Fruit fly (Drosophila melanogaster): ENCODE measurements around the gene ex.

dm6 chr2L:430820-431628 is at the start of gene ex:
- TF ChIP-seq Gug (GFP tag; IDR thresholded peaks at IDR 0.05): no peak
- TF ChIP-seq CG7839 (tag; optimal IDR thresholded peaks at IDR 0.05): peak; percentile 25
- TF ChIP-seq Ptx1 (GFP tag; IDR thresholded peaks at IDR 0.05): no peak
- TF ChIP-seq Lim3 (GFP tag; IDR thresholded peaks at IDR 0.05): no peak
- TF ChIP-seq Camta (GFP tag; optimal IDR thresholded peaks at IDR 0.05): peak; percentile 4
- 0 out of 2 replicates have a peak, but pooled peaks have one; percentile 26 for TF ChIP-seq Nf-YA (GFP tag; IDR thresholded peaks at IDR 0.05)
- TF ChIP-seq insv (GFP tag; optimal IDR thresholded peaks at IDR 0.05): peak in 1 of 2 experiments; percentile 80
- peak; percentile 75 for TF ChIP-seq caup (GFP tag; optimal IDR thresholded peaks at IDR 0.05; ENCODE audit: severe bottlenecking)
- no peak for TF ChIP-seq Tbp (GFP tag; optimal IDR thresholded peaks at IDR 0.05)
- peak; percentile 54 for TF ChIP-seq Fer3 (tag; optimal IDR thresholded peaks at IDR 0.05)
- no peak for TF ChIP-seq mld (GFP tag; IDR thresholded peaks at IDR 0.05; ENCODE audit: partially characterized antibody)
